Worm (Caenorhabditis elegans): Measurements from ENCODE around the gene F28B4.1.

F28B4.1 gene

DNA sequence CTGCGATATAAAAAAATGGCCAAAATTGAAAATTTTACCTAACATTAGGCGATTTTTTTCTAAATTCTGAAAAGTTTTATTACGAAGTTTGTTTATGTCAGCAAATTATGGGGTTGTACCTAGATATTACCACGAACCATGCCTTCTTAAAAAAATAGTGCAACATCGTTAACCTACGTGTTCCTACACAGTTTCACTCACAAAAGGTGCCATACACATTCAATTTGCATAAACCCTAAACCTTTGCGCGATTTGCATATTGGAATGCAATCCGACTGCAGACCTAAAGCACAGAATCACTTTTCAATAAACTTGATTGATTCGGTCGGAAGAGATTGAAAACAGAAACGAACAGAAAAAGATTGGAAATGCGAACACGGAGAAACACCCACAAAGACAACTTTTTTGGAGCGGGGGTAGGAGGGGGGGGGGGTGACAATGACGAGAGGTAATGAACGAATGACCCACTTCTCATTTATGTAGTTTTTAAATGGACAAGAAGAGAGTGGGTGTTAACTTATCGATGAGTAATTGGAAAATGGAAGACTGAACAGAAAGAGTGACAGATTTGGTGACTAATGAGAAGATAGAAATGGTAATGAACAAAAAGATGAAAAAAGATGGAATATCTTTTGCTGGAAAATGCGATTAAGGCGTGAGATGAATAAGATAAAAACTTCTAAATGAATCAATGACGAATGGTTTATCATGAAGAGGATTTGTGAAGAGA is 48.7 kb upstream of the F28B4.1 start:
- TF ChIP-seq lin-13 (GFP tag; optimal IDR thresholded peaks at IDR 0.05) = no peak
- TF ChIP-seq skn-1 (tag; optimal IDR thresholded peaks at IDR 0.05) = no peak
- TF ChIP-seq ceh-32 (tag; optimal IDR thresholded peaks at IDR 0.05; ENCODE audit: poor library complexity) = no peak
- no peak for TF ChIP-seq daf-16 (GFP tag; optimal IDR thresholded peaks at IDR 0.05)
- peak; percentile 4 for TF ChIP-seq daf-16 (tag; optimal IDR thresholded peaks at IDR 0.05)
- no peak for TF ChIP-seq pqm-1 (tag; optimal IDR thresholded peaks at IDR 0.05)
- TF ChIP-seq unc-62 (GFP tag; optimal IDR thresholded peaks at IDR 0.05 in 1 of 2) = peak in 1 of 2 experiments; percentile 89
- no peak for TF ChIP-seq unc-62 (tag; optimal IDR thresholded peaks at IDR 0.05)
- TF ChIP-seq saeg-2 (GFP tag; IDR thresholded peaks at IDR 0.05) = no peak
- TF ChIP-seq nhr-77 (tag; optimal IDR thresholded peaks at IDR 0.05) = no peak
- no peak for TF ChIP-seq dmd-9 (GFP tag; IDR thresholded peaks at IDR 0.05)
- TF ChIP-seq ztf-11 (tag; optimal IDR thresholded peaks at IDR 0.05) = no peak
- TF ChIP-seq ceh-28 (tag; optimal IDR thresholded peaks at IDR 0.05) = no peak
- no peak for TF ChIP-seq gei-8 (GFP tag; optimal IDR thresholded peaks at IDR 0.05)
- no peak for TF ChIP-seq ctbp-1 (GFP tag; IDR thresholded peaks at IDR 0.05)
- TF ChIP-seq set-16 (GFP tag; IDR thresholded peaks at IDR 0.05) = no peak
- TF ChIP-seq hlh-11 (tag; optimal IDR thresholded peaks at IDR 0.05) = peak; percentile 18
- peak; percentile 94 for TF ChIP-seq aha-1 (tag)
- no peak for TF ChIP-seq mxl-2 (GFP tag; conservative IDR thresholded peaks at IDR 0.05)
- TF ChIP-seq jun-1 (tag; optimal IDR thresholded peaks at IDR 0.05) = no peak
- no peak for TF ChIP-seq Y48G9A.11 (GFP tag; IDR thresholded peaks at IDR 0.05)
- TF ChIP-seq nhr-28 (tag; optimal IDR thresholded peaks at IDR 0.05) = peak; percentile 36
- no peak for TF ChIP-seq ZK546.5 (tag; optimal IDR thresholded peaks at IDR 0.05)
- no peak for TF ChIP-seq ama-1 (optimal IDR thresholded peaks at IDR 0.05)
- no peak for TF ChIP-seq Y105C5A.15 (GFP tag; IDR thresholded peaks at IDR 0.05)
- TF ChIP-seq hif-1 (tag; optimal IDR thresholded peaks at IDR 0.05) = no peak
- no peak for TF ChIP-seq zag-1 (tag; optimal IDR thresholded peaks at IDR 0.05)

DNA sequence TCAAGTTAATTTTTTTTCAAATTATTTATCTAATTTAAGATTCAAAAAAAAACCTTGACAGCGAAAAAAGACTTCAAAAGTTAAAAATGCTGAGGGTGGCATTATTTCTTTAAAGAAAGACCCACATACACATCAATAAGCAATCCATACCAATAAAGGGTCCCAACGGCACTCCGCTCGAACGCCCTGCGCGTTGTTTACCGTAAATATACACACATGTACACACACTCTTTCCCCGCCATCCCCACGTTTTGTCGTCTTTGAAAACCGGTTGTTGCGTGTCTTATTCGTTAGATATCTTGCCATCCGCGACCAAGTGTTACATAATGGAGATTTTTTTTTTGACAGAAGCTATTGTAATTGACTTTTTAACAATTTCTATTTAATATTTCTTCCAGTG is 45.3 kb upstream of the F28B4.1 start, which contains the start of gene gcc-1:
gcc-1 (plus strand) TSS at position 399 of the 400 bp plus-strand sequence.
- TF ChIP-seq lsy-2 (tag; optimal IDR thresholded peaks at IDR 0.05) = peak in 1 of 2 experiments; percentile 47
- TF ChIP-seq zip-2 (tag; optimal IDR thresholded peaks at IDR 0.05) = no peak
- TF ChIP-seq daf-16 (GFP tag; optimal IDR thresholded peaks at IDR 0.05) = no peak
- TF ChIP-seq daf-16 (tag; optimal IDR thresholded peaks at IDR 0.05) = peak; percentile 10
- no peak for TF ChIP-seq dpl-1 (GFP tag; optimal IDR thresholded peaks at IDR 0.05)
- no peak for TF ChIP-seq ama-1 (optimal IDR thresholded peaks at IDR 0.05)
- peak; percentile 95 for TF ChIP-seq aha-1 (tag)
- peak; percentile 10 for TF ChIP-seq dve-1 (tag; optimal IDR thresholded peaks at IDR 0.05; ENCODE audit: insufficient read depth)
- TF ChIP-seq hmg-1.1 (GFP tag; IDR thresholded peaks at IDR 0.05) = peak; percentile 64; the same call in 1 of the 2 replicates
- no peak for TF ChIP-seq ztf-11 (tag; optimal IDR thresholded peaks at IDR 0.05)
- TF ChIP-seq R02D3.7 (tag; optimal IDR thresholded peaks at IDR 0.05) = peak; percentile 59
- no peak for TF ChIP-seq gei-8 (GFP tag; optimal IDR thresholded peaks at IDR 0.05)
- no peak for TF ChIP-seq spr-3 (GFP tag; optimal IDR thresholded peaks at IDR 0.05)
- TF ChIP-seq mes-2 (tag; optimal IDR thresholded peaks at IDR 0.05; ENCODE audit: poor library complexity, severe bottlenecking) = peak; percentile 69
- TF ChIP-seq T26A8.4 (GFP tag; IDR thresholded peaks at IDR 0.05) = no peak
- no peak for TF ChIP-seq lin-29 (GFP tag; IDR thresholded peaks at IDR 0.05)
- TF ChIP-seq spr-1 (tag; optimal IDR thresholded peaks at IDR 0.05) = peak; percentile 0
- TF ChIP-seq Y105C5A.15 (GFP tag; IDR thresholded peaks at IDR 0.05) = no peak
- peak; percentile 35 for TF ChIP-seq rbr-2 (tag; optimal IDR thresholded peaks at IDR 0.05)
- TF ChIP-seq mdl-1 (tag; optimal IDR thresholded peaks at IDR 0.05) = peak in 1 of 2 experiments; percentile 45
- peak; percentile 13 for TF ChIP-seq nhr-102 (tag; optimal IDR thresholded peaks at IDR 0.05)
- peak; percentile 23; the same call in 1 of the 2 replicates for TF ChIP-seq dmd-6 (GFP tag; IDR thresholded peaks at IDR 0.05)
- TF ChIP-seq hlh-11 (tag; optimal IDR thresholded peaks at IDR 0.05) = peak; percentile 33
- TF ChIP-seq duxl-1 (tag; optimal IDR thresholded peaks at IDR 0.05; ENCODE audit: poor library complexity) = no peak
- no peak for TF ChIP-seq nhr-48 (tag; optimal IDR thresholded peaks at IDR 0.05)
- TF ChIP-seq mxl-3 (GFP tag; optimal IDR thresholded peaks at IDR 0.05) = peak; percentile 96
- no peak for TF ChIP-seq vab-7 (GFP tag; IDR thresholded peaks at IDR 0.05)
- peak; percentile 10 for TF ChIP-seq hlh-30 (tag; optimal IDR thresholded peaks at IDR 0.05; ENCODE audit: insufficient read depth)
- no peak for TF ChIP-seq daf-12 (tag; optimal IDR thresholded peaks at IDR 0.05)
- TF ChIP-seq mep-1 (tag; optimal IDR thresholded peaks at IDR 0.05) = peak; percentile 49
- TF ChIP-seq T20F7.1 (GFP tag; optimal IDR thresholded peaks at IDR 0.05) = peak; percentile 93
